Worm (Caenorhabditis elegans) whole organism, L3 larva: Measurements from ENCODE around the gene algn-1.

Experiments used
- R02D3.7 ChIP-seq: fragments of 150-350 bp; optimal IDR thresholded peaks from 2 replicates; lab custom pipeline; 2014; ENCODE audit warnings: missing biosample characterization, missing genetic modification characterization
- aly-2 ChIP-seq: fragments of 150-350 bp; optimal IDR thresholded peaks from 2 replicates; lab custom pipeline; 2014; ENCODE audit warnings: missing biosample characterization, missing genetic modification characterization
- ama-1 ChIP-seq: fragments of 150-350 bp; optimal IDR thresholded peaks from 2 replicates; lab custom pipeline; 2018
- hmg-11 ChIP-seq: sonication (generic microtip); optimal IDR thresholded peaks from 2 replicates; lab custom pipeline; 2016; ENCODE audit warnings: missing genetic modification characterization, missing compliant biosample characterization
- lin-39 ChIP-seq: fragments of 150-350 bp; optimal IDR thresholded peaks from 2 replicates; lab custom pipeline; 2018; ENCODE audit warnings: missing biosample characterization, missing genetic modification reagents, missing genetic modification characterization
- pha-4 ChIP-seq: fragments of 150-350 bp; optimal IDR thresholded peaks from 2 replicates; lab custom pipeline; 2014; ENCODE audit warnings: missing biosample characterization, missing genetic modification reagents, missing genetic modification characterization
- sea-2 ChIP-seq: fragments of 150-350 bp; sonication (generic microtip); optimal IDR thresholded peaks from 4 replicates; lab custom pipeline; 2014; ENCODE audit warnings: missing biosample characterization, missing genetic modification reagents, missing genetic modification characterization
- skn-1 ChIP-seq: fragments of 150-350 bp; optimal IDR thresholded peaks from 2 replicates; lab custom pipeline; 2014; ENCODE audit warnings: missing biosample characterization, missing genetic modification characterization
- ztf-11 ChIP-seq: fragments of 150-350 bp; optimal IDR thresholded peaks from 2 replicates; lab custom pipeline; 2014; ENCODE audit warnings: missing biosample characterization, missing genetic modification characterization

DNA sequence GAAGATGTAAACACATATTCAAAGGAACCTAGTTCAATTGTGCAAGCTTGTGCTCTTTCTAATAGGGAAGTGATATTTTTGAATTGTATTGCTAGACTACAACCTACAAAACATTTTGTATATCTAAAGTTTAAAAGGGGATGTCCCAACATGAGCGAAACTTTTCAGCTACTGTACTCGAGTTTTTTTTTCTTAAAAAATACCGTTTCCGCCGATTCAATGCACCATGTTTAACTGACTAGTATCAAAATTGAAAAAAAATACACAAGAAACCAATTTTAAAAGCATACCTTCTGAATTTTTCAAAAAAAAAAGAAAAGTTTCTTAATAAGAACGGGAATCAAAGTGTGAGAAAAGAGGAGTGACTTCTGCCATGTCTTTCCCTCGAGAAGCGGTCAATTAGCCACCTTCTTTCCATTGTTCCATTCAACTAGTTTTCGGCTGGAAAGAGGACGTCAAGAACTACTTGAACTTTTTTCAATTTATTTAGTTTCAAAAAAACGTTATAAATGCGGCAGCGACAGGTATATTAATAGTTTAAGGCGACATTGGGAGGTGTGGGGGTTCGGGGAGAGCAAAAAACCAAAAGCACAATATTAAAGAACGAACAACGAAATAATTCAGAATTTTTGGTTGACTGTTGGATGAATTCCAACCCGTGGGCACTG lies 44.5 kb upstream of the algn-1 start, which contains the start of gene nas-4:
- TF ChIP-seq ztf-11 (tag; lab: Kevin White, UChicago) (no peak), aly-2 (tag; lab: Kevin White, UChicago) (no peak), ama-1 (lab: Kevin White, UChicago) (peak; percentile 41), lin-39 (no peak), skn-1 (no peak), pha-4 (tag; lab: Kevin White, UChicago) (no peak), R02D3.7 (tag; lab: Kevin White, UChicago) (peak; percentile 39), hmg-11 (tag; lab: Kevin White, UChicago) (no peak), sea-2 (no peak)
